Worm (Caenorhabditis elegans) whole organism, young adult: Measurements from ENCODE around the gene nep-5.

Source experiments
- ama-1 ChIP-seq, 3 experiments: fragments of 150-350 bp in 1 of 3; sonication (generic microtip) in 2 of 3; optimal IDR thresholded peaks; 2 replicates each; lab custom pipeline; 2014 to 2018; ENCODE audit warnings: missing biosample characterization in 2 of 3, missing genetic modification characterization in 2 of 3, missing genetic modification reagents in 2 of 3
- lin-35 ChIP-seq, 3 experiments: fragments of 150-350 bp in 2 of 3; sonication (generic microtip) in 1 of 3; optimal IDR thresholded peaks; 2 replicates each; lab custom pipeline; 2014 to 2018; ENCODE audit warnings: missing biosample characterization in 3 of 3, missing genetic modification characterization in 3 of 3, missing genetic modification reagents in 3 of 3
- madf-8 ChIP-seq: fragments of 200-800 bp; sonication (Bioruptor generic); conservative IDR thresholded peaks from 2 replicates; pipeline ENCODE4 v1.3.6; 2022; ENCODE audit warnings: missing genetic modification reagents, missing genetic modification characterization, missing compliant biosample characterization
- mes-4 ChIP-seq: sonication (generic microtip); optimal IDR thresholded peaks from 2 replicates; lab custom pipeline; 2016; ENCODE audit warnings: missing genotype, missing genetic modification characterization, missing compliant biosample characterization
- nfya-1 ChIP-seq: sonication (generic microtip); optimal IDR thresholded peaks from 2 replicates; lab custom pipeline; 2017; ENCODE audit warnings: antibody characterized with exemption, missing compliant biosample characterization, missing genetic modification characterization, borderline replicate concordance; ENCODE audit not compliant: insufficient read depth
- nfyb-1 ChIP-seq: fragments of 200-800 bp; sonication (Bioruptor generic); IDR thresholded peaks from 2 replicates; pipeline ENCODE4 v1.3.6; 2022; ENCODE audit warnings: missing genetic modification reagents, missing genetic modification characterization, missing compliant biosample characterization
- nhr-80 ChIP-seq: sonication (generic microtip); optimal IDR thresholded peaks from 2 replicates; lab custom pipeline; 2016; ENCODE audit warnings: missing genetic modification characterization, missing compliant biosample characterization
- snpc-4 ChIP-seq, 5 experiments: fragments of 150-350 bp in 1 of 5; sonication (generic microtip) in 4 of 5; optimal IDR thresholded peaks; 2 replicates each; lab custom pipeline; 2014 to 2018; ENCODE audit warnings: missing genetic modification characterization in 5 of 5, missing biosample characterization in 3 of 5, antibody characterized with exemption in 2 of 5, mild to moderate bottlenecking in 2 of 5, missing compliant biosample characterization in 2 of 5, missing genotype in 2 of 5, moderate library complexity in 2 of 5, missing genetic modification reagents in 1 of 5
- ztf-25 ChIP-seq: fragments of 200-800 bp; sonication (Bioruptor generic); IDR thresholded peaks from 2 replicates; pipeline ENCODE4 v1.3.6; 2022; ENCODE audit warnings: missing genetic modification reagents, missing genetic modification characterization, missing compliant biosample characterization
- ztf-3 ChIP-seq: fragments of 200-800 bp; sonication (Bioruptor generic); optimal IDR thresholded peaks from 2 replicates; lab custom pipeline; 2018; ENCODE audit warnings: mild to moderate bottlenecking, missing genetic modification characterization, missing compliant biosample characterization
- ztf-6 ChIP-seq: fragments of 200-800 bp; sonication (Bioruptor generic); IDR thresholded peaks from 2 replicates; pipeline ENCODE4 v1.3.6; 2022; ENCODE audit warnings: missing genetic modification reagents, missing genetic modification characterization, missing compliant biosample characterization

- TF ChIP-seq nfyb-1 (GFP tag; lab: Robert Waterston, UW) (no peak), snpc-4 (GFP tag; optimal IDR thresholded peaks at IDR 0.05; lab: Kevin White, UChicago) (no peak), snpc-4 (tag; optimal IDR thresholded peaks at IDR 0.05; lab: Kevin White, UChicago) (no peak), ama-1 (optimal IDR thresholded peaks at IDR 0.05; lab: Kevin White, UChicago) (no peak), ama-1 (GFP tag; optimal IDR thresholded peaks at IDR 0.05; lab: Kevin White, UChicago) (no peak), madf-8 (no peak), lin-35 (GFP tag; optimal IDR thresholded peaks at IDR 0.05; lab: Kevin White, UChicago) (no peak), ztf-25 (GFP tag; lab: Robert Waterston, UW) (no peak), ztf-6 (GFP tag; lab: Robert Waterston, UW) (no peak), ztf-3 (GFP tag; lab: Kevin White, UChicago) (no peak), nhr-80 (no peak), nfya-1 (tag; lab: Kevin White, UChicago) (no peak), mes-4 (tag; lab: Kevin White, UChicago) (no peak)
Measured at ce11 chrII:5447381-5447780, 40.6 kb upstream of the nep-5 start, which contains the start of gene cex-1.
